Worm (Caenorhabditis elegans) whole organism, L1 larva: ENCODE data around the gene F21H7.3.

ENCODE experiments used
- C16A3.4 ChIP-seq: fragments of 150-350 bp; optimal IDR thresholded peaks from 2 replicates; lab custom pipeline; 2014; ENCODE audit warnings: missing biosample characterization, missing genetic modification characterization
- C34B4.2 ChIP-seq: sonication (generic microtip); optimal IDR thresholded peaks from 2 replicates; lab custom pipeline; 2017; ENCODE audit warnings: mild to moderate bottlenecking, missing genetic modification characterization, missing compliant biosample characterization
- ceh-8 ChIP-seq: fragments of 200-800 bp; sonication (Bioruptor generic); optimal IDR thresholded peaks from 2 replicates; lab custom pipeline; 2018; ENCODE audit warnings: mild to moderate bottlenecking, missing genetic modification characterization, moderate library complexity, missing compliant biosample characterization
- ceh-82 ChIP-seq, 3 experiments: fragments of 150-350 bp in 1 of 3; sonication (generic microtip) in 2 of 3; optimal IDR thresholded peaks; 2 replicates each; lab custom pipeline; 2014 to 2017; ENCODE audit warnings: missing biosample characterization in 3 of 3, missing genetic modification characterization in 3 of 3
- ceh-90 ChIP-seq: sonication (generic microtip); optimal IDR thresholded peaks from 2 replicates; lab custom pipeline; 2016; ENCODE audit warnings: missing genetic modification characterization, missing compliant biosample characterization
- ces-1 ChIP-seq: fragments of 150-350 bp; optimal IDR thresholded peaks from 2 replicates; lab custom pipeline; 2014; ENCODE audit warnings: missing biosample characterization, missing genetic modification reagents, missing genetic modification characterization
- efl-3 ChIP-seq: fragments of 200-800 bp; sonication (Bioruptor generic); optimal IDR thresholded peaks from 2 replicates; lab custom pipeline; 2018; ENCODE audit warnings: mild to moderate bottlenecking, missing genetic modification characterization, missing compliant biosample characterization
- egl-27 ChIP-seq, 2 experiments: fragments of 150-350 bp in 1 of 2; sonication (generic microtip); optimal IDR thresholded peaks; 3 replicates each; lab custom pipeline; 2017 to 2018; ENCODE audit warnings: missing biosample characterization in 2 of 2, missing genetic modification characterization in 2 of 2, missing genetic modification reagents in 2 of 2
- ets-5 ChIP-seq: fragments of 200-800 bp; sonication (Bioruptor generic); IDR thresholded peaks from 2 replicates; pipeline ENCODE4 v1.3.6; 2022; ENCODE audit warnings: missing genetic modification characterization, missing compliant biosample characterization
- fkh-4 ChIP-seq: sonication (generic microtip); optimal IDR thresholded peaks from 2 replicates; lab custom pipeline; 2016; ENCODE audit warnings: missing compliant biosample characterization, missing genetic modification characterization, borderline replicate concordance
- fkh-8 ChIP-seq: sonication (generic microtip); optimal IDR thresholded peaks from 2 replicates; lab custom pipeline; 2016; ENCODE audit warnings: mild to moderate bottlenecking, missing genetic modification characterization, missing compliant biosample characterization
- grh-1 ChIP-seq: fragments of 200-800 bp; sonication (Bioruptor generic); IDR thresholded peaks from 2 replicates; pipeline ENCODE4 v1.3.6; 2022; ENCODE audit warnings: missing genetic modification reagents, missing genetic modification characterization, missing compliant biosample characterization
- hpl-2 ChIP-seq: fragments of 150-350 bp; optimal IDR thresholded peaks from 2 replicates; lab custom pipeline; 2014; ENCODE audit warnings: missing biosample characterization, missing genetic modification reagents, missing genetic modification characterization
- irx-1 ChIP-seq: sonication (generic microtip); optimal IDR thresholded peaks from 2 replicates; lab custom pipeline; 2016; ENCODE audit warnings: missing genetic modification characterization, missing compliant biosample characterization
- isw-1 ChIP-seq: fragments of 200-800 bp; sonication (Bioruptor generic); IDR thresholded peaks from 2 replicates; pipeline ENCODE4 v1.3.6; 2022; ENCODE audit warnings: missing genetic modification characterization, missing compliant biosample characterization
- jun-1 ChIP-seq: fragments of 150-350 bp; optimal IDR thresholded peaks from 2 replicates; lab custom pipeline; 2014; ENCODE audit warnings: missing biosample characterization, missing genetic modification reagents, missing genetic modification characterization
- lin-13 ChIP-seq: fragments of 150-350 bp; optimal IDR thresholded peaks from 2 replicates; lab custom pipeline; 2014; ENCODE audit warnings: missing biosample characterization, missing genetic modification reagents, missing genetic modification characterization
- lin-14 ChIP-seq: fragments of 200-800 bp; sonication (Bioruptor generic); optimal IDR thresholded peaks from 2 replicates; lab custom pipeline; 2018; ENCODE audit warnings: mild to moderate bottlenecking, missing genetic modification characterization, moderate library complexity, missing compliant biosample characterization
- lin-15B ChIP-seq: fragments of 150-350 bp; sonication (generic microtip); optimal IDR thresholded peaks from 3 replicates; lab custom pipeline; 2014; ENCODE audit warnings: missing biosample characterization, missing genetic modification characterization
- lin-35 ChIP-seq, 2 experiments: fragments of 150-350 bp; optimal IDR thresholded peaks; 2 replicates each; lab custom pipeline; 2014; ENCODE audit warnings: missing biosample characterization in 2 of 2, missing genetic modification characterization in 2 of 2, missing genetic modification reagents in 2 of 2
- mdl-1 ChIP-seq, 2 experiments: fragments of 150-350 bp; optimal IDR thresholded peaks; 2 replicates each; lab custom pipeline; 2014 to 2017; ENCODE audit warnings: missing biosample characterization in 2 of 2, missing genetic modification characterization in 2 of 2, inconsistent platforms in 1 of 2
- mep-1 ChIP-seq: fragments of 150-350 bp; optimal IDR thresholded peaks from 2 replicates; lab custom pipeline; 2014; ENCODE audit warnings: missing biosample characterization, missing genetic modification characterization
- nhr-237 ChIP-seq: fragments of 150-350 bp; optimal IDR thresholded peaks from 2 replicates; lab custom pipeline; 2014; ENCODE audit warnings: missing biosample characterization, missing genetic modification characterization
- nhr-47 ChIP-seq: sonication (generic microtip); optimal IDR thresholded peaks from 2 replicates; lab custom pipeline; 2016; ENCODE audit warnings: mild to moderate bottlenecking, missing genetic modification characterization, moderate library complexity, missing compliant biosample characterization
- nhr-71 ChIP-seq: sonication (generic microtip); optimal IDR thresholded peaks from 2 replicates; lab custom pipeline; 2016; ENCODE audit warnings: mild to moderate bottlenecking, missing genetic modification characterization, moderate library complexity, missing compliant biosample characterization
- nhr-76 ChIP-seq: sonication (generic microtip); optimal IDR thresholded peaks from 2 replicates; lab custom pipeline; 2017; ENCODE audit warnings: missing biosample characterization, missing genetic modification characterization
- nhr-84 ChIP-seq: sonication (generic microtip); optimal IDR thresholded peaks from 2 replicates; lab custom pipeline; 2017; ENCODE audit warnings: missing biosample characterization, missing genetic modification characterization
- nhr-85 ChIP-seq: sonication (generic microtip); peaks from one replicate; lab custom pipeline; 2016; ENCODE audit warnings: missing genetic modification characterization, inconsistent platforms, missing compliant biosample characterization
- nhr-90 ChIP-seq: sonication (generic microtip); optimal IDR thresholded peaks from 2 replicates; lab custom pipeline; 2016; ENCODE audit warnings: mild to moderate bottlenecking, missing genetic modification characterization, missing compliant biosample characterization; ENCODE audit not compliant: poor library complexity
- pag-3 ChIP-seq: sonication (generic microtip); optimal IDR thresholded peaks from 2 replicates; lab custom pipeline; 2017; ENCODE audit warnings: missing genetic modification characterization, mild to moderate bottlenecking, missing compliant biosample characterization, antibody characterized with exemption, borderline replicate concordance; ENCODE audit not compliant: insufficient read depth
- pax-3 ChIP-seq: fragments of 200-800 bp; sonication (Bioruptor generic); optimal IDR thresholded peaks from 2 replicates; lab custom pipeline; 2018; ENCODE audit warnings: mild to moderate bottlenecking, missing genetic modification characterization, moderate library complexity, missing compliant biosample characterization
- rnt-1 ChIP-seq: sonication (generic microtip); optimal IDR thresholded peaks from 2 replicates; lab custom pipeline; 2016; ENCODE audit warnings: mild to moderate bottlenecking, missing genetic modification characterization, moderate library complexity, missing compliant biosample characterization
- sox-4 ChIP-seq: sonication (generic microtip); optimal IDR thresholded peaks from 2 replicates; lab custom pipeline; 2016; ENCODE audit warnings: missing genetic modification characterization, missing compliant biosample characterization
- sptf-1 ChIP-seq: fragments of 150-350 bp; optimal IDR thresholded peaks from 2 replicates; lab custom pipeline; 2014; ENCODE audit warnings: missing biosample characterization, missing genetic modification characterization
- swsn-7 ChIP-seq: sonication (generic microtip); optimal IDR thresholded peaks from 2 replicates; lab custom pipeline; 2016; ENCODE audit warnings: missing genetic modification characterization, missing compliant biosample characterization
- tbx-2 ChIP-seq: sonication (generic microtip); optimal IDR thresholded peaks from 2 replicates; lab custom pipeline; 2016; ENCODE audit warnings: missing genetic modification characterization, missing compliant biosample characterization
- unc-62 ChIP-seq: fragments of 150-350 bp; optimal IDR thresholded peaks from 2 replicates; lab custom pipeline; 2014; ENCODE audit warnings: missing biosample characterization, missing genetic modification reagents, missing genetic modification characterization
- vab-15 ChIP-seq: sonication (generic microtip); optimal IDR thresholded peaks from 2 replicates; lab custom pipeline; 2017; ENCODE audit warnings: missing genotype, mild to moderate bottlenecking, missing genetic modification characterization, missing compliant biosample characterization
- zip-4 ChIP-seq: fragments of 200-800 bp; sonication (Bioruptor generic); optimal IDR thresholded peaks from 2 replicates; lab custom pipeline; 2018; ENCODE audit warnings: mild to moderate bottlenecking, missing genetic modification characterization, moderate library complexity, missing compliant biosample characterization
- ztf-4 ChIP-seq: fragments of 150-350 bp; optimal IDR thresholded peaks from 2 replicates; lab custom pipeline; 2014; ENCODE audit warnings: missing biosample characterization, missing genetic modification characterization

F21H7.3 gene

ce11 chrV:16204888-16205287 is 30.1 kb downstream of the F21H7.3 start, which contains the start of gene irld-26:
Gene irld-26 (plus strand): TSS chrV:16205188.
- no peak for TF ChIP-seq nhr-84
- no peak for TF ChIP-seq lin-14 (GFP tag; lab: Kevin White, UChicago)
- no peak for TF ChIP-seq C16A3.4 (tag; lab: Kevin White, UChicago)
- no peak for TF ChIP-seq vab-15 (tag; lab: Kevin White, UChicago)
- no peak for TF ChIP-seq fkh-8 (tag; lab: Kevin White, UChicago)
- TF ChIP-seq nhr-85 (tag; lab: Kevin White, UChicago): no peak
- TF ChIP-seq tbx-2 (tag; lab: Kevin White, UChicago): no peak

ce11 chrV:16202618-16203017 is 32.4 kb downstream of the F21H7.3 start, which contains the start of gene F11A5.18:
Gene F11A5.18 (plus strand): TSS chrV:16202918.
- no peak for TF ChIP-seq sptf-1 (tag; lab: Kevin White, UChicago)
- TF ChIP-seq, all 84 proteins: peak for 0

ce11 chrV:16201730-16202129 is 33.3 kb downstream of the F21H7.3 start, which contains the start of gene F11A5.17:
Gene F11A5.17 (plus strand): TSS chrV:16202030.
- no peak for TF ChIP-seq grh-1 (GFP tag; lab: Robert Waterston, UW)
- TF ChIP-seq jun-1: no peak
- no peak for TF ChIP-seq ceh-8
- TF ChIP-seq rnt-1 (tag; lab: Kevin White, UChicago): no peak
- no peak for TF ChIP-seq nhr-237
- TF ChIP-seq lin-15B (tag; lab: Kevin White, UChicago): no peak
- TF ChIP-seq tbx-2 (tag; lab: Kevin White, UChicago): no peak
- no peak for TF ChIP-seq ceh-90 (tag; lab: Kevin White, UChicago)
- no peak for TF ChIP-seq lin-14 (GFP tag; lab: Kevin White, UChicago)
- no peak for TF ChIP-seq egl-27 (tag; optimal IDR thresholded peaks at IDR 0.05; lab: Kevin White, UChicago)
- TF ChIP-seq nhr-71: no peak
- no peak for TF ChIP-seq swsn-7

ce11 chrV:16198016-16198415 is 37.0 kb downstream of the F21H7.3 start, which contains the start of gene F11A5.5:
Gene F11A5.5 (plus strand): TSS chrV:16198316.
- TF ChIP-seq C16A3.4 (tag; lab: Kevin White, UChicago) (no peak), pag-3 (tag; lab: Kevin White, UChicago) (no peak), isw-1 (no peak), irx-1 (tag; lab: Kevin White, UChicago) (no peak), hpl-2 (GFP tag; lab: Kevin White, UChicago) (no peak), unc-62 (GFP tag; lab: Kevin White, UChicago) (no peak), nhr-90 (tag; lab: Kevin White, UChicago) (no peak), ets-5 (GFP tag; lab: Robert Waterston, UW) (no peak), mep-1 (tag; lab: Kevin White, UChicago) (no peak), ceh-82 (tag; optimal IDR thresholded peaks at IDR 0.05; lab: Kevin White, UChicago) (no peak), ztf-4 (no peak)

ce11 chrV:16195379-16195778 is 39.7 kb downstream of the F21H7.3 start, which contains the start of gene rabr-3:
Gene rabr-3 (plus strand): TSS chrV:16195679.
- no peak for TF ChIP-seq nhr-237
- TF ChIP-seq nhr-84: no peak
- TF ChIP-seq zip-4 (GFP tag; lab: Kevin White, UChicago): no peak
- no peak for TF ChIP-seq nhr-47 (tag; lab: Kevin White, UChicago)
- no peak for TF ChIP-seq lin-13 (GFP tag; lab: Kevin White, UChicago)
- no peak for TF ChIP-seq pax-3
- no peak for TF ChIP-seq mdl-1 (tag; optimal IDR thresholded peaks at IDR 0.05; lab: Kevin White, UChicago)
- no peak for TF ChIP-seq vab-15 (tag; lab: Kevin White, UChicago)
- TF ChIP-seq nhr-76 (tag; lab: Kevin White, UChicago): no peak
- no peak for TF ChIP-seq sox-4 (tag; lab: Kevin White, UChicago)
- TF ChIP-seq efl-3 (GFP tag; lab: Kevin White, UChicago): no peak
- TF ChIP-seq C34B4.2 (tag; lab: Kevin White, UChicago): no peak
- no peak for TF ChIP-seq ces-1 (GFP tag; lab: Kevin White, UChicago)
- TF ChIP-seq ceh-82 (tag; optimal IDR thresholded peaks at IDR 0.05; lab: Kevin White, UChicago): no peak
- no peak for TF ChIP-seq lin-35 (GFP tag; optimal IDR thresholded peaks at IDR 0.05; lab: Kevin White, UChicago)
- no peak for TF ChIP-seq fkh-4 (tag; lab: Kevin White, UChicago)
